Worm (Caenorhabditis elegans): Measurements from ENCODE around the gene C35A5.6.

- peak; percentile 89 for TF ChIP-seq hmg-1.1 (GFP tag; IDR thresholded peaks at IDR 0.05)
- TF ChIP-seq nhr-111 (GFP tag; optimal IDR thresholded peaks at IDR 0.05), result no peak
- peak; percentile 31; the same call in 1 of the 2 replicates for TF ChIP-seq D1046.2 (GFP tag; IDR thresholded peaks at IDR 0.05)
- TF ChIP-seq nhr-41 (GFP tag; IDR thresholded peaks at IDR 0.05), result no peak
- TF ChIP-seq lin-13 (GFP tag; optimal IDR thresholded peaks at IDR 0.05), result peak; percentile 90
- TF ChIP-seq dmd-8 (GFP tag; IDR thresholded peaks at IDR 0.05), result no peak
These were observed 27.9 kb downstream of the C35A5.6 start for ce11 chrV:10536808-10537207.
